Fruit fly (Drosophila melanogaster): Measurements from ENCODE around the gene PGRP-SA.

Gene PGRP-SA

DNA sequence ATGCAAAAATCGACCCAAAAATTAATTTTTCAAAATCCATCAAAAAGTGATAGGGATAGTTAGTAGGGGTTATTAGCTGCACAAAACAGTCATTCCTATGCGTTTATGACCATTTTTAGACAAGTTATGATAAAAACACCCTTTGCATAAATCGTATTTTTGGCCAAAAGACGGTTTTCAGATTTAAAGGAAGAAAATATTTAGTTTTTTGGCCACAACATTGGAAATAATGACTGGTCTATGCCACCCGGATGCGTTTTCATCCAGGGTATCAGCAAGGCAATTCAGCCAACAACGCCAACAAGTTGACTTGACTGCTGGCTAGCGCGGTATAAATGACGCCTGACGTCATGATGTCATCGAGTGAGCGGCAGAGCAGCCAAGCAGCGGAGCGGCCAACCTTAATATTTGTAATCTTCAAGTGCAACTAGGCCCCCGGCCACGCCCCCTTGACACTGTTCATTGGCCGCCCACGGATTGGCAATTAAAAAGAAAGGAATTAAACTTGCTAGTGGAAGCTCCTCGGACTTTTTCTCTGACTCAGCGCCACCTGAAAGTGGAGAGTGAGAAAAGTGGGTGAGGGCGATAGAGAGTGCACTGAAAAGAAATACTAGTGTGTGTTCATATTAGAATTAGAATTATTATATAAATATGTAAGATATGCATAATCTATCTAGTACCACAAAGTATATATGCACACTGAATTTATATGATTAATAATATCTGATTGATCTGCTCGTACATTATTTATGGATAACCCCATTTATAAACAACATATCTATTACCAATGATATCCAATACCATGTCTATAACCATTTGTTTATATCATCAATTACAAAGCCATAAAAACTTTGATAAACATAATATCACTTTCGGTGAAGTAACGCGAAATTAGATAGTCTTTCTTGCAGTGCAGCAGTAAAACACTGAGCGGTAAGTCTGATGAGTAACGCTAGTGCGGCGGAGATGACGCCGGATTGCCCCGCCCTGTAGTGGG lies 1.4 kb upstream of the PGRP-SA start (continued):
- TF ChIP-seq CG1024 (GFP tag; IDR thresholded peaks at IDR 0.05) (no peak), zf30C (GFP tag; optimal IDR thresholded peaks at IDR 0.05) (peak; percentile 59), CG15269 (tag; optimal IDR thresholded peaks at IDR 0.05) (peak; percentile 92), wek (GFP tag; optimal IDR thresholded peaks at IDR 0.05) (peak; percentile 23), fd102C (GFP tag; optimal IDR thresholded peaks at IDR 0.05) (no peak), CG30403 (GFP tag; optimal IDR thresholded peaks at IDR 0.05) (peak; percentile 87), kni (GFP tag; optimal IDR thresholded peaks at IDR 0.05) (peak; percentile 58), Doc2 (GFP tag; IDR thresholded peaks at IDR 0.05) (no peak), knrl (GFP tag; IDR thresholded peaks at IDR 0.05; ENCODE audit: partially characterized antibody) (no peak), CG7928 (GFP tag; optimal IDR thresholded peaks at IDR 0.05) (peak; percentile 20), CG34422 (GFP tag; IDR thresholded peaks at IDR 0.05) (peak; percentile 49), CG15011 (GFP tag; optimal IDR thresholded peaks at IDR 0.05) (peak; percentile 82), CG10274 (GFP tag; optimal IDR thresholded peaks at IDR 0.05) (peak; percentile 66), exex (tag; optimal IDR thresholded peaks at IDR 0.05) (peak; percentile 57), CG11456 (GFP tag; IDR thresholded peaks at IDR 0.05) (0 out of 3 replicates have a peak, but pooled peaks have one; percentile 28), tx (GFP tag; optimal IDR thresholded peaks at IDR 0.05) (peak; percentile 7), danr (GFP tag; IDR thresholded peaks at IDR 0.05) (peak; percentile 55; the same call in 1 of the 2 replicates), CG18764 (GFP tag; optimal IDR thresholded peaks at IDR 0.05) (peak; percentile 23), CG33213 (GFP tag; optimal IDR thresholded peaks at IDR 0.05) (no peak), CHES-1-like (GFP tag; optimal IDR thresholded peaks at IDR 0.05) (peak; percentile 20), sob (GFP tag; IDR thresholded peaks at IDR 0.05) (peak; percentile 70), z (GFP tag; IDR thresholded peaks at IDR 0.05) (no peak), vvl (GFP tag; IDR thresholded peaks at IDR 0.05) (peak; percentile 62; the same call in 1 of the 2 replicates), BEAF-32 (GFP tag; optimal IDR thresholded peaks at IDR 0.05) (no peak), CG11247 (GFP tag; IDR thresholded peaks at IDR 0.05) (peak; percentile 11; the same call in 1 of the 2 replicates), Sox100B (GFP tag; optimal IDR thresholded peaks at IDR 0.05) (no peak), B-H1 (GFP tag; IDR thresholded peaks at IDR 0.05) (no peak), pzg (GFP tag; optimal IDR thresholded peaks at IDR 0.05) (no peak), gce (GFP tag; IDR thresholded peaks at IDR 0.05) (peak; percentile 46; the same call in 1 of the 3 replicates), Lpt (GFP tag; optimal IDR thresholded peaks at IDR 0.05) (no peak), CG16813 (GFP tag; IDR thresholded peaks at IDR 0.05; ENCODE audit: partially characterized antibody) (no peak), Mes4 (GFP tag; optimal IDR thresholded peaks at IDR 0.05) (no peak), Dbx (GFP tag; IDR thresholded peaks at IDR 0.05) (peak; percentile 70; the same call in 2 of the 3 replicates), Rfx (GFP tag; IDR thresholded peaks at IDR 0.05) (peak; percentile 71), CG17829 (tag; optimal IDR thresholded peaks at IDR 0.05) (peak; percentile 87), Dip3 (GFP tag; optimal IDR thresholded peaks at IDR 0.05) (peak; percentile 28), CG11695 (GFP tag; IDR thresholded peaks at IDR 0.05) (peak; percentile 89), unc-4 (GFP tag; IDR thresholded peaks at IDR 0.05; ENCODE audit: partially characterized antibody) (no peak), C15 (GFP tag; IDR thresholded peaks at IDR 0.05) (no peak), gt (GFP tag; IDR thresholded peaks at IDR 0.05) (0 out of 2 replicates have a peak, but pooled peaks have one; percentile 26), CG12391 (tag; optimal IDR thresholded peaks at IDR 0.05) (peak; percentile 88), CG1792 (GFP tag; optimal IDR thresholded peaks at IDR 0.05) (no peak), Poxn (GFP tag; IDR thresholded peaks at IDR 0.05) (0 out of 2 replicates have a peak, but pooled peaks have one; percentile 12), Hr78 (GFP tag; optimal IDR thresholded peaks at IDR 0.05) (peak in 1 of 2 experiments; percentile 81), CG11560 (tag; IDR thresholded peaks at IDR 0.05) (0 out of 3 replicates have a peak, but pooled peaks have one; percentile 29), NC2β (GFP tag; optimal IDR thresholded peaks at IDR 0.05) (no peak), bsh (GFP tag; optimal IDR thresholded peaks at IDR 0.05) (peak; percentile 63 to 74), Ravus (GFP tag; IDR thresholded peaks at IDR 0.05) (no peak)
